Fruit fly (Drosophila melanogaster) whole organism, adult: ENCODE measurements around the gene Vps53.

Experiments
- CG11617 ChIP-seq: fragments of 200-800 bp; sonication (Bioruptor generic); optimal IDR thresholded peaks from 2 replicates; lab custom pipeline; 2017; ENCODE audit warnings: mild to moderate bottlenecking, missing biosample characterization, missing genetic modification reagents, missing genetic modification characterization
- CG12768 ChIP-seq: fragments of 200-800 bp; sonication (Bioruptor generic); optimal IDR thresholded peaks from 2 replicates; lab custom pipeline; 2017; ENCODE audit warnings: missing biosample characterization, missing genetic modification characterization, mild to moderate bottlenecking, moderate library complexity, missing genetic modification reagents
- CG14711 ChIP-seq: fragments of 200-800 bp; sonication (Bioruptor generic); optimal IDR thresholded peaks from 2 replicates; lab custom pipeline; 2018; ENCODE audit warnings: missing biosample characterization, mild to moderate bottlenecking, missing genetic modification characterization, moderate library complexity
- CG1620 ChIP-seq: fragments of 200-800 bp; sonication (Bioruptor generic); optimal IDR thresholded peaks from 2 replicates; lab custom pipeline; 2016; ENCODE audit warnings: missing biosample characterization, missing genetic modification characterization
- CG33017 ChIP-seq: fragments of 200-800 bp; sonication (Bioruptor generic); optimal IDR thresholded peaks from 2 replicates; lab custom pipeline; 2018; ENCODE audit warnings: missing biosample characterization, mild to moderate bottlenecking, missing genetic modification characterization, moderate library complexity
- CG5204 ChIP-seq: fragments of 200-800 bp; sonication (Bioruptor generic); optimal IDR thresholded peaks from 2 replicates; lab custom pipeline; 2016; ENCODE audit warnings: missing biosample characterization, missing genetic modification characterization
- CG7045 ChIP-seq: fragments of 200-800 bp; sonication (Bioruptor generic); optimal IDR thresholded peaks from 2 replicates; lab custom pipeline; 2017; ENCODE audit warnings: missing biosample characterization, mild to moderate bottlenecking, missing genetic modification characterization
- CG7101 ChIP-seq: fragments of 200-800 bp; sonication (Bioruptor generic); optimal IDR thresholded peaks from 2 replicates; lab custom pipeline; 2018; ENCODE audit warnings: missing biosample characterization, mild to moderate bottlenecking, missing genetic modification characterization, moderate library complexity
- Clk ChIP-seq: fragments of 200-800 bp; sonication (Bioruptor generic); optimal IDR thresholded peaks from 2 replicates; lab custom pipeline; 2017; ENCODE audit warnings: missing biosample characterization, missing genetic modification characterization
- Crg-1 ChIP-seq: fragments of 200-800 bp; sonication (Bioruptor generic); optimal IDR thresholded peaks from 2 replicates; lab custom pipeline; 2016; ENCODE audit warnings: missing biosample characterization, missing genetic modification characterization
- Hr96 ChIP-seq: fragments of 200-800 bp; sonication (Bioruptor generic); optimal IDR thresholded peaks from 2 replicates; lab custom pipeline; 2016; ENCODE audit warnings: missing biosample characterization, missing genetic modification characterization
- Mnt ChIP-seq: fragments of 200-800 bp; sonication (Bioruptor generic); optimal IDR thresholded peaks from 2 replicates; lab custom pipeline; 2016; ENCODE audit warnings: missing biosample characterization, mild to moderate bottlenecking, missing genetic modification characterization
- bab1 ChIP-seq: fragments of 200-800 bp; sonication (Bioruptor generic); optimal IDR thresholded peaks from 3 replicates; lab custom pipeline; 2019; ENCODE audit warnings: missing biosample characterization, mild to moderate bottlenecking, missing genetic modification characterization, moderate library complexity
- cic ChIP-seq: fragments of 200-800 bp; sonication (Bioruptor generic); optimal IDR thresholded peaks from 2 replicates; lab custom pipeline; 2017; ENCODE audit warnings: missing biosample characterization, mild to moderate bottlenecking, missing genetic modification characterization, moderate library complexity
- cnc ChIP-seq, 2 experiments: fragments of >200 bp; optimal IDR thresholded peaks; 2 replicates each; lab custom pipeline; 2017
- kay ChIP-seq: fragments of 200-800 bp; sonication (Bioruptor generic); peaks from one replicate; lab custom pipeline; 2016; ENCODE audit warnings: missing biosample characterization, missing genetic modification characterization, borderline replicate concordance
- ovo ChIP-seq: fragments of 200-800 bp; sonication (Bioruptor generic); optimal IDR thresholded peaks from 2 replicates; lab custom pipeline; 2016; ENCODE audit warnings: missing biosample characterization, missing genetic modification characterization
- pad ChIP-seq: fragments of 200-800 bp; sonication (Bioruptor generic); optimal IDR thresholded peaks from 3 replicates; lab custom pipeline; 2017; ENCODE audit warnings: missing biosample characterization, missing genetic modification characterization, mild to moderate bottlenecking, moderate library complexity, missing genetic modification reagents
- tj ChIP-seq: fragments of 200-800 bp; sonication (Bioruptor generic); optimal IDR thresholded peaks from 3 replicates; lab custom pipeline; 2017; ENCODE audit warnings: missing biosample characterization, mild to moderate bottlenecking, missing genetic modification characterization, moderate library complexity
- toe ChIP-seq: fragments of 200-800 bp; sonication (Bioruptor generic); optimal IDR thresholded peaks from 2 replicates; lab custom pipeline; 2016; ENCODE audit warnings: missing biosample characterization, missing genetic modification characterization

The Vps53 gene

dm6 chr2L:4368553-4369268 lies 17.2 kb downstream of the Vps53 start:
- TF ChIP-seq CG1620 (GFP tag; lab: Kevin White, UChicago) (no peak), CG33017 (tag; lab: Kevin White, UChicago) (no peak), CG14711 (no peak), CG7045 (GFP tag; lab: Kevin White, UChicago) (no peak)

- TF ChIP-seq CG33017 (tag; lab: Kevin White, UChicago) (no peak), tj (no peak), Clk (no peak), ovo (GFP tag; lab: Kevin White, UChicago) (no peak), CG12768 (GFP tag; lab: Kevin White, UChicago) (no peak), kay (GFP tag; lab: Kevin White, UChicago) (no peak), cic (GFP tag; lab: Kevin White, UChicago) (no peak), Hr96 (GFP tag; lab: Kevin White, UChicago) (no peak), pad (GFP tag; lab: Kevin White, UChicago) (no peak), CG14711 (no peak), CG7101 (tag; lab: Kevin White, UChicago) (no peak)
Observed at dm6 chr2L:4366652-4367051, 19.2 kb downstream of the Vps53 start.

- TF ChIP-seq Crg-1 (no peak), cnc (optimal IDR thresholded peaks at IDR 0.05; lab: Kevin White, UChicago) (no peak), kay (GFP tag; lab: Kevin White, UChicago) (no peak), CG1620 (GFP tag; lab: Kevin White, UChicago) (no peak), CG14711 (no peak), pad (GFP tag; lab: Kevin White, UChicago) (no peak), bab1 (no peak), ovo (GFP tag; lab: Kevin White, UChicago) (no peak), Hr96 (GFP tag; lab: Kevin White, UChicago) (no peak), CG33017 (tag; lab: Kevin White, UChicago) (no peak), CG7045 (GFP tag; lab: Kevin White, UChicago) (no peak), CG5204 (GFP tag; lab: Kevin White, UChicago) (no peak), toe (no peak), Clk (no peak), cic (GFP tag; lab: Kevin White, UChicago) (no peak), CG12768 (GFP tag; lab: Kevin White, UChicago) (no peak)
Observed at dm6 chr2L:4365792-4366326, 20.0 kb downstream of the Vps53 start.

- TF ChIP-seq ovo (GFP tag; lab: Kevin White, UChicago) (no peak), CG12768 (GFP tag; lab: Kevin White, UChicago) (no peak), CG7045 (GFP tag; lab: Kevin White, UChicago) (no peak), CG11617 (GFP tag; lab: Kevin White, UChicago) (no peak), CG7101 (tag; lab: Kevin White, UChicago) (no peak), Clk (no peak), bab1 (no peak), tj (no peak), cnc (optimal IDR thresholded peaks at IDR 0.05; lab: Kevin White, UChicago) (no peak), toe (no peak), pad (GFP tag; lab: Kevin White, UChicago) (no peak), cic (GFP tag; lab: Kevin White, UChicago) (no peak), CG33017 (tag; lab: Kevin White, UChicago) (no peak), Mnt (no peak), CG14711 (no peak), kay (GFP tag; lab: Kevin White, UChicago) (no peak), CG1620 (GFP tag; lab: Kevin White, UChicago) (no peak)
Observed at dm6 chr2L:4364914-4365313, 20.9 kb downstream of the Vps53 start.

dm6 chr2L:4363707-4364270 lies 22.1 kb downstream of the Vps53 start:
- TF ChIP-seq CG5204 (GFP tag; lab: Kevin White, UChicago) (no peak), CG1620 (GFP tag; lab: Kevin White, UChicago) (no peak), Mnt (no peak), Hr96 (GFP tag; lab: Kevin White, UChicago) (no peak), pad (GFP tag; lab: Kevin White, UChicago) (no peak), CG12768 (GFP tag; lab: Kevin White, UChicago) (no peak), Crg-1 (no peak), kay (GFP tag; lab: Kevin White, UChicago) (no peak), cnc (optimal IDR thresholded peaks at IDR 0.05; lab: Kevin White, UChicago) (no peak), CG33017 (tag; lab: Kevin White, UChicago) (no peak), toe (no peak), bab1 (no peak), CG7101 (tag; lab: Kevin White, UChicago) (no peak)

- TF ChIP-seq Hr96 (GFP tag; lab: Kevin White, UChicago), result no peak
- no peak for TF ChIP-seq cnc (optimal IDR thresholded peaks at IDR 0.05; lab: Kevin White, UChicago)
- no peak for TF ChIP-seq CG7045 (GFP tag; lab: Kevin White, UChicago)
- no peak for TF ChIP-seq Mnt
Observed at dm6 chr2L:4361438-4361975, 24.4 kb downstream of the Vps53 start, which contains the start of gene Traf4. TSS of gene Traf4 (plus strand) at chr2L:4361925.
